Fruit fly (Drosophila melanogaster) whole organism, embryonic: ENCODE measurements around the gene Syx5.
A peak's percentile ranks its signal among the peaks of the same experiment; 100 is the strongest.

Experiments used
- Antp ChIP-seq: fragments of 200-800 bp; sonication (Bioruptor generic); optimal IDR thresholded peaks from 3 replicates; lab custom pipeline; 2016; ENCODE audit warnings: missing biosample characterization, missing genetic modification characterization
- Awh ChIP-seq: fragments of 200-800 bp; sonication (Bioruptor generic); IDR thresholded peaks from 2 replicates; pipeline ENCODE4, ENCODE4 v1.3.6; 2022; ENCODE audit warnings: missing biosample characterization, missing genetic modification characterization
- CG10274 ChIP-seq: fragments of 200-800 bp; sonication (Bioruptor generic); optimal IDR thresholded peaks from 3 replicates; lab custom pipeline; 2017; ENCODE audit warnings: missing biosample characterization, mild to moderate bottlenecking, missing genetic modification characterization
- CG10565 ChIP-seq: fragments of 200-800 bp; sonication (Bioruptor generic); optimal IDR thresholded peaks from 3 replicates; lab custom pipeline; 2016; ENCODE audit warnings: missing biosample characterization, mild to moderate bottlenecking, missing genetic modification characterization
- CG13123 ChIP-seq: fragments of 200-800 bp; sonication (Bioruptor generic); optimal IDR thresholded peaks from 2 replicates; lab custom pipeline; 2016; ENCODE audit warnings: missing biosample characterization, missing genetic modification characterization
- CG13894 ChIP-seq: fragments of 200-800 bp; sonication (Bioruptor generic); optimal IDR thresholded peaks from 3 replicates; lab custom pipeline; 2018; ENCODE audit warnings: missing biosample characterization, mild to moderate bottlenecking, missing genetic modification characterization, moderate library complexity
- CG15514 ChIP-seq: fragments of 200-800 bp; sonication (Bioruptor generic); optimal IDR thresholded peaks from 3 replicates; lab custom pipeline; 2017; ENCODE audit warnings: missing biosample characterization, missing genetic modification characterization, mild to moderate bottlenecking, moderate library complexity, missing genetic modification reagents
- CG17612 ChIP-seq: fragments of 200-800 bp; sonication (Bioruptor generic); IDR thresholded peaks from 2 replicates; pipeline ENCODE4 v1.3.6; 2022; ENCODE audit warnings: missing biosample characterization, missing genetic modification characterization
- CG18476 ChIP-seq: fragments of 200-800 bp; sonication (Bioruptor generic); optimal IDR thresholded peaks from 2 replicates; lab custom pipeline; 2016; ENCODE audit warnings: missing biosample characterization, mild to moderate bottlenecking, missing genetic modification characterization
- CG2116 ChIP-seq: fragments of 200-800 bp; sonication (Bioruptor generic); optimal IDR thresholded peaks from 3 replicates; lab custom pipeline; 2018; ENCODE audit warnings: missing biosample characterization, mild to moderate bottlenecking, missing genetic modification characterization
- CG2678 ChIP-seq: fragments of 200-800 bp; sonication (Bioruptor generic); optimal IDR thresholded peaks from 3 replicates; lab custom pipeline; 2019; ENCODE audit warnings: missing biosample characterization, mild to moderate bottlenecking, missing genetic modification characterization, moderate library complexity
- CG32767 ChIP-seq: fragments of 200-800 bp; sonication (Bioruptor generic); IDR thresholded peaks from 2 replicates; pipeline ENCODE4 v1.3.6; 2022; ENCODE audit warnings: missing biosample characterization, missing genetic modification characterization
- CG4360 ChIP-seq: fragments of 200-800 bp; sonication (Bioruptor generic); IDR thresholded peaks from 2 replicates; pipeline ENCODE4 v1.3.6; 2022; ENCODE audit warnings: missing biosample characterization, missing genetic modification characterization
- CG5245 ChIP-seq: fragments of 200-800 bp; sonication (Bioruptor generic); optimal IDR thresholded peaks from 3 replicates; lab custom pipeline; 2016; ENCODE audit warnings: missing biosample characterization, missing genetic modification characterization
- CG9817 ChIP-seq: fragments of 200-800 bp; sonication (Bioruptor generic); optimal IDR thresholded peaks from 2 replicates; lab custom pipeline; 2018; ENCODE audit warnings: missing biosample characterization, mild to moderate bottlenecking, missing genetic modification characterization, moderate library complexity
- CHES-1-like ChIP-seq: fragments of 200-800 bp; sonication (Bioruptor generic); optimal IDR thresholded peaks from 2 replicates; lab custom pipeline; 2016; ENCODE audit warnings: missing biosample characterization, missing genetic modification characterization
- D ChIP-seq, 2 experiments: fragments of 200-800 bp in 1 of 2; fragments of >200 bp in 1 of 2; sonication (Bioruptor generic) in 1 of 2; optimal IDR thresholded peaks; 2 replicates in 1 of 2; 3 replicates in 1 of 2; lab custom pipeline; 2017; ENCODE audit warnings: mild to moderate bottlenecking in 1 of 2, missing biosample characterization in 1 of 2, missing genetic modification characterization in 1 of 2, missing genetic modification reagents in 1 of 2
- D19A ChIP-seq: fragments of 200-800 bp; optimal IDR thresholded peaks from 3 replicates; lab custom pipeline; 2019; ENCODE audit warnings: missing biosample characterization, mild to moderate bottlenecking, missing genetic modification characterization, moderate library complexity
- Dbx ChIP-seq: fragments of 200-800 bp; sonication (Bioruptor generic); IDR thresholded peaks from 3 replicates; pipeline ENCODE4 v1.3.6; 2022; ENCODE audit warnings: missing biosample characterization, missing genetic modification characterization
- Dp ChIP-seq: fragments of 200-800 bp; sonication (Bioruptor generic); optimal IDR thresholded peaks from 2 replicates; lab custom pipeline; 2018; ENCODE audit warnings: missing biosample characterization, mild to moderate bottlenecking, missing genetic modification characterization, moderate library complexity
- HLH4C ChIP-seq: fragments of 200-800 bp; sonication (Bioruptor generic); IDR thresholded peaks from 3 replicates; pipeline ENCODE4 v1.3.6; 2022; ENCODE audit warnings: missing biosample characterization, missing genetic modification characterization; ENCODE audit not compliant: partially characterized antibody
- Hr51 ChIP-seq, 2 experiments: fragments of 200-800 bp; sonication (Bioruptor generic); optimal IDR thresholded peaks; 2 replicates in 1 of 2; 3 replicates in 1 of 2; lab custom pipeline; 2016 to 2018; ENCODE audit warnings: missing biosample characterization in 2 of 2, missing genetic modification characterization in 2 of 2, mild to moderate bottlenecking in 1 of 2, moderate library complexity in 1 of 2
- Jarid2 ChIP-seq: fragments of 200-800 bp; sonication (Bioruptor generic); optimal IDR thresholded peaks from 3 replicates; lab custom pipeline; 2017; ENCODE audit warnings: mild to moderate bottlenecking, missing biosample characterization, missing genetic modification reagents, missing genetic modification characterization
- MTF-1 ChIP-seq: fragments of 200-800 bp; sonication (Bioruptor generic); optimal IDR thresholded peaks from 2 replicates; lab custom pipeline; 2018; ENCODE audit warnings: missing biosample characterization, mild to moderate bottlenecking, missing genetic modification characterization, borderline replicate concordance
- Nf-YA ChIP-seq: fragments of 200-800 bp; sonication (Bioruptor generic); IDR thresholded peaks from 2 replicates; pipeline ENCODE4 v1.3.6; 2022; ENCODE audit warnings: missing biosample characterization, missing genetic modification characterization
- Poxn ChIP-seq: fragments of 200-800 bp; sonication (Bioruptor generic); IDR thresholded peaks from 2 replicates; pipeline ENCODE4 v1.3.6; 2022; ENCODE audit warnings: missing biosample characterization, missing genetic modification characterization
- Ptx1 ChIP-seq: fragments of 200-800 bp; sonication (Bioruptor generic); IDR thresholded peaks from 2 replicates; pipeline ENCODE4 v1.3.6; 2022; ENCODE audit warnings: missing biosample characterization, missing genetic modification characterization
- Sin3A ChIP-seq: fragments of >200 bp; optimal IDR thresholded peaks from 2 replicates; lab custom pipeline; 2018
- Spps ChIP-seq: fragments of 200-800 bp; sonication (Bioruptor generic); optimal IDR thresholded peaks from 2 replicates; lab custom pipeline; 2018; ENCODE audit warnings: missing biosample characterization, mild to moderate bottlenecking, missing genetic modification characterization
- Sry-δ ChIP-seq: fragments of 200-800 bp; sonication (Bioruptor generic); optimal IDR thresholded peaks from 2 replicates; lab custom pipeline; 2016; ENCODE audit warnings: missing biosample characterization, missing genetic modification characterization
- abd-A ChIP-seq: fragments of 200-800 bp; sonication (Bioruptor generic); optimal IDR thresholded peaks from 3 replicates; lab custom pipeline; 2019; ENCODE audit warnings: missing biosample characterization, mild to moderate bottlenecking, missing genetic modification characterization, moderate library complexity
- ap ChIP-seq: fragments of 200-800 bp; sonication (Bioruptor generic); IDR thresholded peaks from 2 replicates; pipeline ENCODE4 v1.3.6; 2022; ENCODE audit warnings: missing biosample characterization, missing genetic modification characterization
- chinmo ChIP-seq: fragments of 200-800 bp; sonication (Bioruptor generic); IDR thresholded peaks from 4 replicates; pipeline ENCODE4 v1.3.6; 2022; ENCODE audit warnings: missing biosample characterization, missing genetic modification characterization; ENCODE audit not compliant: partially characterized antibody
- corto ChIP-seq: fragments of 200-800 bp; sonication (Bioruptor generic); optimal IDR thresholded peaks from 2 replicates; lab custom pipeline; 2016; ENCODE audit warnings: missing biosample characterization, mild to moderate bottlenecking, missing genetic modification characterization, moderate library complexity
- crol ChIP-seq: fragments of 200-800 bp; sonication (Bioruptor generic); IDR thresholded peaks from 2 replicates; pipeline ENCODE4 v1.3.6; 2022; ENCODE audit warnings: missing biosample characterization, missing genetic modification characterization
- crp ChIP-seq, 2 experiments: fragments of 200-800 bp; sonication (Bioruptor generic); optimal IDR thresholded peaks; 2 replicates in 1 of 2; 3 replicates in 1 of 2; lab custom pipeline; 2017; ENCODE audit warnings: missing biosample characterization in 2 of 2, missing genetic modification characterization in 2 of 2, mild to moderate bottlenecking in 1 of 2, moderate library complexity in 1 of 2
- fu2 ChIP-seq: fragments of 200-800 bp; sonication (Bioruptor generic); optimal IDR thresholded peaks from 2 replicates; lab custom pipeline; 2016; ENCODE audit warnings: missing biosample characterization, missing genetic modification characterization
- gro ChIP-seq: fragments of 200-800 bp; sonication (Bioruptor generic); optimal IDR thresholded peaks from 2 replicates; lab custom pipeline; 2016; ENCODE audit warnings: missing biosample characterization, missing genetic modification characterization
- jing ChIP-seq: fragments of 200-800 bp; sonication (Bioruptor generic); optimal IDR thresholded peaks from 2 replicates; lab custom pipeline; 2018; ENCODE audit warnings: missing biosample characterization, mild to moderate bottlenecking, missing genetic modification characterization
- kni ChIP-seq: fragments of 200-800 bp; sonication (Bioruptor generic); optimal IDR thresholded peaks from 3 replicates; lab custom pipeline; 2017; ENCODE audit warnings: mild to moderate bottlenecking, missing biosample characterization, missing genetic modification reagents, missing genetic modification characterization
- lbe ChIP-seq: fragments of 200-800 bp; sonication (Bioruptor generic); optimal IDR thresholded peaks from 2 replicates; lab custom pipeline; 2016; ENCODE audit warnings: missing biosample characterization, mild to moderate bottlenecking, missing genetic modification characterization
- lov ChIP-seq, 2 experiments: fragments of 200-800 bp in 1 of 2; fragments of >200 bp in 1 of 2; sonication (Bioruptor generic) in 1 of 2; IDR thresholded peaks in 1 of 2; optimal IDR thresholded peaks in 1 of 2; 2 replicates in 1 of 2; 3 replicates in 1 of 2; pipeline versions ENCODE4 v1.3.6 to Lab custom; 2017 to 2022; ENCODE audit warnings: missing biosample characterization in 1 of 2, missing genetic modification characterization in 1 of 2
- mld ChIP-seq: fragments of 200-800 bp; sonication (Bioruptor generic); IDR thresholded peaks from 3 replicates; pipeline ENCODE4 v1.3.6; 2022; ENCODE audit warnings: missing biosample characterization, missing genetic modification characterization; ENCODE audit not compliant: partially characterized antibody
- oc ChIP-seq: fragments of 200-800 bp; sonication (Bioruptor generic); optimal IDR thresholded peaks from 2 replicates; lab custom pipeline; 2018; ENCODE audit warnings: missing biosample characterization, mild to moderate bottlenecking, missing genetic modification characterization, moderate library complexity
- psq ChIP-seq: fragments of 200-800 bp; sonication (Bioruptor generic); optimal IDR thresholded peaks from 2 replicates; lab custom pipeline; 2017; ENCODE audit warnings: missing biosample characterization, missing genetic modification characterization
- sens-2 ChIP-seq: fragments of 200-800 bp; sonication (Bioruptor generic); IDR thresholded peaks from 2 replicates; pipeline ENCODE4 v1.3.6; 2022; ENCODE audit warnings: missing biosample characterization, missing genetic modification characterization
- tna ChIP-seq: fragments of 200-800 bp; sonication (Bioruptor generic); IDR thresholded peaks from 2 replicates; pipeline ENCODE4 v1.3.6; 2022; ENCODE audit warnings: missing biosample characterization, missing genetic modification characterization; ENCODE audit not compliant: partially characterized antibody

The Syx5 gene

DNA sequence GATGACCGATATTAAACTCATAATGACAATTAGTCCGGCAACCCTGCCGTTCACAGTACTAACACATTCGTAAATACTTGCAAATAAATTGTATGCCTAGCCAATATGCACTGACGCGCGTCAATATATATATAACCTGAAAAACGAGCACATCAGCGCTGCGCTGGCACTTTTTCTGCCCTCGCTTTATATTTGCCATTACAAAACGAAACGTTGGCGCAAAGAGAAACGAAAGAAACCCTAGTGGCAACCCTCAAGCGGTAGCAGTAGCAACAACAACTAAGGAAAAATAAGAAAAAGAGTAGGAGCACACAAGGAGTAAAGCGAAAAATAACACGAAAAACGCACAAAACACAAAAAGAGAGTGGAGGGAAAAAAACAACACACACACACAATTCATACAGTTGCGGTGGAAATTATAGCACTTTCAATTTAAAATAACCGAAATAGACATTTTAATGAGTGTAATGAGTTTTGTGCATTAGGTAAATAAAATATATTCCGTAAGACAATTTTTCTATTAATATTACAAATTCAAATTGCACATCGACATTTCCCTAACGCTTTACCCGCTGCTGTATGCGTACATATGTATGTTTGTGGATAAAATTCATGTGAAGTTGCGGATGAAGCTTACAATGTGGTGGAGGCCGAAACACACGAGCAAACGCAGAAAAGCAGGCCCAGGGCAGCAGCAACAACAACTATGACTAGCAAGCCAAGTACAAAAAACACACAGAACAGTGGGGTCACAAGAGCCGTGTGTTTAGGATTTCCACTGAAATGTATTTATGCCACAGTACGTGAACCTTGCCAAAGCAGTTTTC lies 43.8 kb downstream of the Syx5 start (continued):
- TF ChIP-seq tna (no peak), crol (GFP tag; lab: Robert Waterston, UW) (peak; percentile 87), Dbx (GFP tag; lab: Robert Waterston, UW) (peak; percentile 99), oc (tag; lab: Kevin White, UChicago) (peak; percentile 99), CG15514 (GFP tag; lab: Kevin White, UChicago) (peak; percentile 95), ap (GFP tag; lab: Robert Waterston, UW) (peak; percentile 99), Dp (GFP tag; lab: Kevin White, UChicago) (peak; percentile 34), CG32767 (GFP tag; lab: Robert Waterston, UW) (peak; percentile 99), CG9817 (peak; percentile 99), Awh (peak; percentile 99), lbe (GFP tag; lab: Kevin White, UChicago) (peak; percentile 97), D (optimal IDR thresholded peaks at IDR 0.05; lab: Kevin White, UChicago) (no peak), D (GFP tag; optimal IDR thresholded peaks at IDR 0.05; lab: Kevin White, UChicago) (peak; percentile 99), CG2116 (GFP tag; lab: Kevin White, UChicago) (peak; percentile 89), Nf-YA (GFP tag; lab: Robert Waterston, UW) (peak; percentile 98), CG13123 (peak; percentile 97), CG2678 (tag; lab: Kevin White, UChicago) (peak; percentile 100), abd-A (tag; lab: Kevin White, UChicago) (peak; percentile 95), MTF-1 (peak; percentile 98), jing (GFP tag; lab: Kevin White, UChicago) (peak; percentile 97), crp (GFP tag; optimal IDR thresholded peaks at IDR 0.05; lab: Kevin White, UChicago) (peak in 1 of 2 experiments; percentile 73), gro (GFP tag; lab: Kevin White, UChicago) (peak; percentile 98), CG5245 (peak; percentile 99), Antp (GFP tag; lab: Kevin White, UChicago) (peak; percentile 97), Sin3A (lab: Kevin White, UChicago) (peak; percentile 34), Spps (peak; percentile 99), fu2 (GFP tag; lab: Kevin White, UChicago) (peak; percentile 97), Ptx1 (GFP tag; lab: Robert Waterston, UW) (peak; percentile 98), CG10565 (GFP tag; lab: Kevin White, UChicago) (peak; percentile 93), chinmo (0 out of 4 replicates have a peak, but pooled peaks have one; percentile 46), sens-2 (GFP tag; lab: Robert Waterston, UW) (peak; percentile 99), kni (peak; percentile 98), corto (GFP tag; lab: Kevin White, UChicago) (peak; percentile 94), CHES-1-like (GFP tag; lab: Kevin White, UChicago) (peak; percentile 98), D19A (peak; percentile 98), CG17612 (GFP tag; lab: Robert Waterston, UW) (peak; percentile 98), CG13894 (peak; percentile 99), HLH4C (GFP tag; lab: Robert Waterston, UW) (no peak), CG18476 (GFP tag; lab: Kevin White, UChicago) (peak; percentile 98), CG4360 (GFP tag; lab: Robert Waterston, UW) (peak; percentile 84), Sry-δ (peak; percentile 67), mld (GFP tag; lab: Robert Waterston, UW) (no peak), CG10274 (peak; percentile 95), psq (GFP tag; lab: Kevin White, UChicago) (peak; percentile 98), Hr51 (GFP tag; optimal IDR thresholded peaks at IDR 0.05; lab: Kevin White, UChicago) (peak; percentile 99), Jarid2 (peak; percentile 95), Poxn (GFP tag; lab: Robert Waterston, UW) (peak; percentile 95), lov (optimal IDR thresholded peaks at IDR 0.05; lab: Kevin White, UChicago) (no peak), lov (GFP tag; IDR thresholded peaks at IDR 0.05; lab: Robert Waterston, UW) (peak; percentile 98)
